Fruit fly (Drosophila melanogaster): ENCODE results near the gene Fuca.

Gene Fuca

DNA sequence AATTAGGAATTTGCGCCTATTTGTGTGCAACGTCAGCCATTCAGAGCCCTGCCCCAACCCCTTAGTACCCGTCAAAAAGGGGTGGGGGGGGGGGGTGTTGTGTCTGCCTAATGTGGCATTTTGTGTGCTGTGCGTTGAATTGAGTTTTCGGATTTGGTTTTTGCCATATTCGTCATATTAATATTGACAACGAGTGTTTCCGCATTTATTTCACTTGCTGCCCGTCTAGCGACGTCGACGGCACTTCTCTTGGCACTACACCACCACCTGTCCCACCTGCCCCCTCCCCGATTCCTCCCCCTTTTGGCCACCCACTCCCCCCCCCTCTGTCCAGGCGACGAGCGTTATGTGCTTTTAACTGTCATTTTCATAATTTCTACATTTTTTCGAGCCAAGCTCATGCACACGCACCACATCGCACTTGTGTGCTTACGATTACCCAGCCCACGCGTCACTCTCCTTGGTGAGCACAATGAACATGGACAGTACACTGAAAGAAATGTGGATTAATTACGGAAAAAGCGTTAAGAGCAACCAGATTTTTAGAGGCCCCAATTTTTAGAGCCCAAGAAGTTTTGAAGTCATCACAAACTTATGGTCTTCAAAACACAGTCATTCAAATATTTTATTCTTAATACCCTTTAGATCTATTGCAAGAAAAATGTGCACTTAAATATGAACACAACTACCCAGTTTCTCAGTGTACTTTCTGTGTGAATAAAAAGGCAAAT, 7.0 kb downstream of the Fuca start:
- TF ChIP-seq crol (GFP tag; IDR thresholded peaks at IDR 0.05) (peak; percentile 50; the same call in 1 of the 2 replicates), CG17802 (tag; optimal IDR thresholded peaks at IDR 0.05) (no peak), run (tag; optimal IDR thresholded peaks at IDR 0.05) (no peak), Dip3 (GFP tag; optimal IDR thresholded peaks at IDR 0.05) (no peak), Camta (GFP tag; optimal IDR thresholded peaks at IDR 0.05) (no peak), lab (GFP tag; optimal IDR thresholded peaks at IDR 0.05) (no peak), otp (GFP tag; IDR thresholded peaks at IDR 0.05) (0 out of 3 replicates have a peak, but pooled peaks have one; percentile 32), dmrt99B (tag; optimal IDR thresholded peaks at IDR 0.05) (peak; percentile 22), klu (GFP tag; IDR thresholded peaks at IDR 0.05) (no peak), kni (GFP tag; optimal IDR thresholded peaks at IDR 0.05) (peak; percentile 78), CG18262 (tag; optimal IDR thresholded peaks at IDR 0.05) (no peak), Ets65A (GFP tag) (peak; percentile 14), tna (GFP tag; IDR thresholded peaks at IDR 0.05; ENCODE audit: partially characterized antibody) (0 out of 2 replicates have a peak, but pooled peaks have one; percentile 27), HLH3B (GFP tag; IDR thresholded peaks at IDR 0.05) (no peak), Lim3 (GFP tag; IDR thresholded peaks at IDR 0.05) (no peak), Hr3 (GFP tag; optimal IDR thresholded peaks at IDR 0.05) (no peak), mld (GFP tag; IDR thresholded peaks at IDR 0.05; ENCODE audit: partially characterized antibody) (no peak), Sry-δ (GFP tag; optimal IDR thresholded peaks at IDR 0.05) (no peak), dan (GFP tag; IDR thresholded peaks at IDR 0.05) (no peak), CG11696 (GFP tag; IDR thresholded peaks at IDR 0.05) (no peak), Antp (GFP tag; optimal IDR thresholded peaks at IDR 0.05) (no peak), NFAT (GFP tag; IDR thresholded peaks at IDR 0.05) (no peak), CG10979 (tag; optimal IDR thresholded peaks at IDR 0.05) (peak; percentile 13), CG7839 (tag; optimal IDR thresholded peaks at IDR 0.05) (peak; percentile 7), lmd (GFP tag; IDR thresholded peaks at IDR 0.05) (0 out of 2 replicates have a peak, but pooled peaks have one; percentile 10), salm (tag; optimal IDR thresholded peaks at IDR 0.05) (no peak), unpg (GFP tag; optimal IDR thresholded peaks at IDR 0.05) (peak; percentile 11), Sox100B (GFP tag; optimal IDR thresholded peaks at IDR 0.05) (no peak), ranshi (GFP tag; IDR thresholded peaks at IDR 0.05) (no peak), CG12391 (tag; optimal IDR thresholded peaks at IDR 0.05) (no peak), gem (tag; optimal IDR thresholded peaks at IDR 0.05) (peak; percentile 23), so (GFP tag; IDR thresholded peaks at IDR 0.05) (no peak), CG2199 (GFP tag; IDR thresholded peaks at IDR 0.05) (no peak), oc (tag; optimal IDR thresholded peaks at IDR 0.05) (no peak), trh (GFP tag; optimal IDR thresholded peaks at IDR 0.05) (no peak), schlank (tag; optimal IDR thresholded peaks at IDR 0.05) (no peak), ato (GFP tag; IDR thresholded peaks at IDR 0.05; ENCODE audit: partially characterized antibody) (no peak), CG1647 (GFP tag; optimal IDR thresholded peaks at IDR 0.05) (no peak), zfh1 (GFP tag; IDR thresholded peaks at IDR 0.05) (no peak), Dll (GFP tag; IDR thresholded peaks at IDR 0.05; ENCODE audit: partially characterized antibody) (no peak), tin (GFP tag; optimal IDR thresholded peaks at IDR 0.05) (no peak), PHDP (tag; optimal IDR thresholded peaks at IDR 0.05) (no peak), E2f2 (GFP tag; IDR thresholded peaks at IDR 0.05) (no peak), CG1024 (GFP tag; IDR thresholded peaks at IDR 0.05) (no peak), phol (tag; optimal IDR thresholded peaks at IDR 0.05) (peak; percentile 13), chinmo (GFP tag; IDR thresholded peaks at IDR 0.05; ENCODE audit: partially characterized antibody) (0 out of 4 replicates have a peak, but pooled peaks have one; percentile 41), CG2678 (tag; optimal IDR thresholded peaks at IDR 0.05) (peak; percentile 6), Dref (GFP tag; IDR thresholded peaks at IDR 0.05) (no peak), CG7928 (GFP tag; optimal IDR thresholded peaks at IDR 0.05) (no peak), CG6689 (GFP tag; IDR thresholded peaks at IDR 0.05) (0 out of 2 replicates have a peak, but pooled peaks have one; percentile 11)
